Fruit fly (Drosophila melanogaster): Measurements from ENCODE around the gene CG14983.

The CG14983 gene

DNA sequence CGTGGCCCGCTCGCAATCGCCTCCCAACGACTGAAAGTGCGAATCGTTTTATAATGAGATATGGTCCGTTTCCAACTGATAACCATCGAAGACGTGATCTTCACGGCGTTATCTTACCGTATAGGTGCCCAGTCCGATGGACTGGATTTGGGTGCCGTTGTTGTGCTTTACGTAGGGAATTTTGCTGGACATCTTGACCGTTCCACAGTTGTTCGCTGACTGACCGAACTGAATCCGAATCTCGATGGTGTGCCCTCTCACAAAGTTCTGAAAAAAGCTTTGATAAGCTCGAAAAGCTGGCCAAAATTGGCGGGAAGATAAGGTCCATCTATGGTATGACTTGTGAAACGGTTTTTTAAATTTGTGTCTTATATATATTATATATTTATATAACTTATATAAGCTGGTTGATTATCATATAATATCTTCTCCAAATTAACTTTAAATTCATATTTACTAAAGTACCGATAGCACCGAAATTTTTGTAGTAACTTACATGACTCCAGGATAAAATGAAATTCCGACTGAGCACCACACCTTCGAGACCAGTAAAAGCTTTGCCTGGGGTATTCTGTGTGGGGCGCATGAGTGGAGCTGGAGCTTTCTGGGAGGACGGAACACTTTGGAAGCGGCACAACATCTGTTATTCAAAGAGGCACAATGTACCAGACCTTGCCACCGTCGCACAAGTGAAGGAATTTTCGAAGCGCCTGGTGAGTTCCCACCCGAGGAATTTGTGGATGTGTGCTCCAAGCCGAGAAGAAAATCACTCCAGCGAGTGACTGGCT, 6.7 kb downstream of the CG14983 start, which contains the start of the genes CG10863 and CG14982 (continued):
- peak; percentile 50; the same call in 1 of the 4 replicates for TF ChIP-seq chinmo (GFP tag; IDR thresholded peaks at IDR 0.05; ENCODE audit: partially characterized antibody)
- no peak for TF ChIP-seq gem (tag; optimal IDR thresholded peaks at IDR 0.05)
- TF ChIP-seq Nf-YC (tag; optimal IDR thresholded peaks at IDR 0.05) = peak; percentile 4
- TF ChIP-seq CG13287 (GFP tag; IDR thresholded peaks at IDR 0.05; ENCODE audit: partially characterized antibody) = no peak; the same call in 1 of the 2 replicates
- TF ChIP-seq CTCF (GFP tag; optimal IDR thresholded peaks at IDR 0.05) = peak; percentile 35
- TF ChIP-seq grn (GFP tag; optimal IDR thresholded peaks at IDR 0.05) = peak; percentile 91
- no peak for TF ChIP-seq CG3995 (GFP tag; optimal IDR thresholded peaks at IDR 0.05)
- TF ChIP-seq CG2678 (tag; optimal IDR thresholded peaks at IDR 0.05) = peak; percentile 11
- peak; percentile 90 for TF ChIP-seq Deaf1 (tag; optimal IDR thresholded peaks at IDR 0.05)
- TF ChIP-seq bigmax (GFP tag; optimal IDR thresholded peaks at IDR 0.05) = no peak
- no peak for TF ChIP-seq run (tag; optimal IDR thresholded peaks at IDR 0.05)
- no peak for TF ChIP-seq CG34224 (GFP tag; IDR thresholded peaks at IDR 0.05; ENCODE audit: partially characterized antibody)
- peak; percentile 61 for TF ChIP-seq ewg (GFP tag; optimal IDR thresholded peaks at IDR 0.05)
- no peak for TF ChIP-seq bowl (GFP tag; IDR thresholded peaks at IDR 0.05)
- peak; percentile 7 for TF ChIP-seq CG13296 (GFP tag; optimal IDR thresholded peaks at IDR 0.05)
- peak; percentile 29 for TF ChIP-seq mirr (GFP tag; optimal IDR thresholded peaks at IDR 0.05)
- peak; percentile 54; the same call in 1 of the 3 replicates for TF ChIP-seq Dbx (GFP tag; IDR thresholded peaks at IDR 0.05)
- no peak for TF ChIP-seq toy (GFP tag; IDR thresholded peaks at IDR 0.05)
- TF ChIP-seq HmgZ (tag; optimal IDR thresholded peaks at IDR 0.05) = peak; percentile 64
- TF ChIP-seq ro (GFP tag; IDR thresholded peaks at IDR 0.05) = no peak
- no peak for TF ChIP-seq CG4730 (GFP tag; IDR thresholded peaks at IDR 0.05)
- no peak for TF ChIP-seq fd64A (GFP tag; optimal IDR thresholded peaks at IDR 0.05)
- peak; percentile 67 for TF ChIP-seq Dp (GFP tag; optimal IDR thresholded peaks at IDR 0.05)
- peak; percentile 0 for TF ChIP-seq CG13894 (tag; optimal IDR thresholded peaks at IDR 0.05)
- no peak for TF ChIP-seq sim (GFP tag; IDR thresholded peaks at IDR 0.05)
- no peak for TF ChIP-seq Hr39 (optimal IDR thresholded peaks at IDR 0.05)
- TF ChIP-seq nom (GFP tag; optimal IDR thresholded peaks at IDR 0.05) = no peak
- peak; percentile 51 for TF ChIP-seq CG18599 (GFP tag; optimal IDR thresholded peaks at IDR 0.05)
- TF ChIP-seq CG34376 (GFP tag; optimal IDR thresholded peaks at IDR 0.05) = peak; percentile 83
- no peak for TF ChIP-seq Ada2b (GFP tag; IDR thresholded peaks at IDR 0.05)
- peak; percentile 5 for TF ChIP-seq CG6854 (GFP tag; optimal IDR thresholded peaks at IDR 0.05)
- TF ChIP-seq pfk (GFP tag; optimal IDR thresholded peaks at IDR 0.05) = peak; percentile 85
- peak; percentile 3 for TF ChIP-seq CG12659 (GFP tag; optimal IDR thresholded peaks at IDR 0.05)
- peak; percentile 5 for TF ChIP-seq Hmr (GFP tag; optimal IDR thresholded peaks at IDR 0.05)
- no peak for TF ChIP-seq CG10274 (GFP tag; optimal IDR thresholded peaks at IDR 0.05)
- TF ChIP-seq HLHmδ (GFP tag; optimal IDR thresholded peaks at IDR 0.05) = no peak
- peak; percentile 35 for TF ChIP-seq B-H2 (GFP tag; optimal IDR thresholded peaks at IDR 0.05)
- peak; percentile 44; the same call in 1 of the 2 replicates for TF ChIP-seq E2f1 (GFP tag; IDR thresholded peaks at IDR 0.05)
- 0 out of 2 replicates have a peak, but pooled peaks have one; percentile 18 for TF ChIP-seq Scr (GFP tag; IDR thresholded peaks at IDR 0.05; ENCODE audit: partially characterized antibody)
- no peak for TF ChIP-seq CG2875 (GFP tag; optimal IDR thresholded peaks at IDR 0.05)
- TF ChIP-seq row (GFP tag; IDR thresholded peaks at IDR 0.05) = no peak
- TF ChIP-seq amos (GFP tag; IDR thresholded peaks at IDR 0.05; ENCODE audit: partially characterized antibody) = peak; percentile 29; the same call in 1 of the 2 replicates
- TF ChIP-seq Fer1 (GFP tag; optimal IDR thresholded peaks at IDR 0.05) = peak; percentile 29
- TF ChIP-seq Med (GFP tag) = peak; percentile 83
- peak; percentile 20 for TF ChIP-seq pzg (GFP tag; optimal IDR thresholded peaks at IDR 0.05)
- TF ChIP-seq prd (optimal IDR thresholded peaks at IDR 0.05) = no peak
- no peak for TF ChIP-seq prd (GFP tag; IDR thresholded peaks at IDR 0.05)
- TF ChIP-seq CG1603 (tag; optimal IDR thresholded peaks at IDR 0.05) = no peak
- TF ChIP-seq Adf1 (GFP tag; IDR thresholded peaks at IDR 0.05) = no peak
